Worm (Caenorhabditis elegans): ENCODE results near the gene lgc-47.

The lgc-47 gene

ce11 chrX:9814132-9814811 lies 6.8 kb upstream of the lgc-47 start:
- TF ChIP-seq unc-62 (GFP tag; optimal IDR thresholded peaks at IDR 0.05): no peak

- no peak for TF ChIP-seq unc-62 (GFP tag; optimal IDR thresholded peaks at IDR 0.05)
Observed at ce11 chrX:9805426-9805825, 2.0 kb downstream of the lgc-47 start.

- no peak for TF ChIP-seq unc-62 (GFP tag; optimal IDR thresholded peaks at IDR 0.05)
Observed at ce11 chrX:9804735-9805134, 2.7 kb downstream of the lgc-47 start.

- TF ChIP-seq unc-62 (GFP tag; optimal IDR thresholded peaks at IDR 0.05): no peak
Observed at ce11 chrX:9803603-9804002, 3.9 kb downstream of the lgc-47 start.

DNA sequence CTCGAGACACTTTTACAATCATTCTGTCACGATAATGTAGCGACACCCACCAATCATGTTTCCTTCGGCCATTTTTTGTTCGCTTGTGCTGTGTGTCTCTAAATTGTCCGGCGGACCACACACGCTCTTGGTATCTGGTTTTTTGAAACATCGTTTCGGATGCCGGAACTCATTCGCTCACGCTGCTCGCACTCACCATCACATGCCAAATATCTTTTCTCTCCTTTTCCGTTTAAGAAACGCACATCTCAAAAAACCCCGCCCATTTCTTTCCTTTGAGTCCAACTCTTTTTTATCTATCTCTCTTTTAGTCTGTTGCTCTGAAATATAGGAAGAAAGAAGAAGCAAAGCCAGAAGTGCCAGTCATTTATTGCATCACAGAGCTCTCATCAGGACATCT lies 8.9 kb downstream of the lgc-47 start, which contains the start of gene F36G3.3:
TSS of gene F36G3.3 (plus strand) at position 306 of the 400 bp plus-strand sequence.
- no peak for TF ChIP-seq unc-62 (GFP tag; optimal IDR thresholded peaks at IDR 0.05)

DNA sequence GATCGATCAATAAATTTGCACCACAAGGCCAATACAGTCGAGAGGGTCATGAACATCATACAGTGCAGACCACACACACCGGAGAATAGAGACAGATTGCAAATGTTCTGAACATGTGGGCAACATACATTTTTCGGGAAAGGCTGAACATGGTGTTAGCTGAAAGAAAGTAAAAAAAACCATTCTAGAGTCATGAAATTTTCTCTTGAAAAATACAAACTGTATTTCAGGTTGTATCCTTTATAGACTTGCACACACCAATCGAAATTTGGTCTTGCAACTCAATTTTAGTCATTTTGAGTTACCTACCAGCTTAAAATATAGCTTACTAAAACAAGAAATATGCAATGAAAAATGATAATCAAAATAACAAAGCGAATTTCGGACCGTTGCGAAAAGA lies 11.4 kb downstream of the lgc-47 start:
- TF ChIP-seq unc-62 (GFP tag; optimal IDR thresholded peaks at IDR 0.05): no peak

ce11 chrX:9795579-9795978 lies 11.9 kb downstream of the lgc-47 start:
- TF ChIP-seq unc-62 (GFP tag; optimal IDR thresholded peaks at IDR 0.05): no peak

DNA sequence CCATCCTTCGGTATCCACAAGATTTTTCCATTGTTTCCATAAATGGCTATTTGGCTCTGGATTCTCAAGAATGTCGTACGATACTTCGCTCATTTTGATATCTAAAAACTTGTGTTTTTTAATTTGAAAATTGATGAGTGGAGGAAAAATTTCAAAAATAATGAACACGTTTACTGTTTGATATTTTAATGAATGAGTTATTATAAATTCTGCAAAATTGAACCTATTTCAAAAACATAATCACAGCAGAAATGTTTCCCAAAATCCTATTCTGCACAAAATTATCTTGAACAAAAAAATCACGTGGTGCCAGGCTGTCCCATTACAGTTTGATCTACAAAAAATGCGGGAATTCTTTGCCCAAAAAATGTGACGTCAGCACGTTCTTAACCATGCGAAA lies 13.3 kb downstream of the lgc-47 start, which contains the start of gene F36G3.2:
TSS of gene F36G3.2 (minus strand) at position 101 of the 400 bp plus-strand sequence.
- TF ChIP-seq unc-62 (GFP tag; optimal IDR thresholded peaks at IDR 0.05): no peak

ce11 chrX:9789110-9789509 lies 18.4 kb downstream of the lgc-47 start, which contains the start of gene F36G3.1:
F36G3.1 (minus strand) TSS chrX:9789210.
- no peak for TF ChIP-seq unc-62 (GFP tag; optimal IDR thresholded peaks at IDR 0.05)

DNA sequence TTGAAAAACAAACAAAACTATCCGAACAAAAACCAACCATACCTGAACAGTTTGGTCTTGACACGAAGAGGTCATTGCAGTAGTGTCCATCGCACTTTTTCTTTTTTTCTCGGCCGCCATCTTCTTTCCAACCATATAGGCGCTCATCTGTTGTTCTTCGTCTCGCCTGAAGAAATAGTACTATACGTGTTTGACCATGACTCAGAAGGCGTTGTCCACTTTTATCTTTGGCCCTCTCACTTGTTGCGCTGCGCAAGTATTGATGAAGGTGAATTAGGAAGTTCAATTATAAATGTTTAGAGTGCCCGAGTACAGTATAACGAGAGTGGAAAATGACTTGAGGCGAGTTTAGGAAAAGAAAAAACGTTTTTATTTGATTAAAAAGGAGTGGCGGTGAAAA lies 21.6 kb downstream of the lgc-47 start:
- TF ChIP-seq unc-62 (GFP tag; optimal IDR thresholded peaks at IDR 0.05): no peak

ce11 chrX:9782389-9782939 lies 25.0 kb downstream of the lgc-47 start:
- TF ChIP-seq unc-62 (GFP tag; optimal IDR thresholded peaks at IDR 0.05): no peak

ce11 chrX:9777481-9777880 lies 30.0 kb downstream of the lgc-47 start, which contains the start of gene T09B9.5:
T09B9.5 (plus strand) TSS chrX:9777781.
- TF ChIP-seq unc-62 (GFP tag; optimal IDR thresholded peaks at IDR 0.05): no peak

- no peak for TF ChIP-seq unc-62 (GFP tag; optimal IDR thresholded peaks at IDR 0.05)
Observed at ce11 chrX:9774323-9774722, 33.1 kb downstream of the lgc-47 start, which contains the start of gene T09B9.4. T09B9.4 (minus strand) TSS chrX:9774352.

ce11 chrX:9764822-9765221 lies 42.6 kb downstream of the lgc-47 start, which contains the start of gene slc-17.9:
slc-17.9 (minus strand) TSS chrX:9764922.
- no peak for TF ChIP-seq unc-62 (GFP tag; optimal IDR thresholded peaks at IDR 0.05)

- TF ChIP-seq unc-62 (GFP tag; optimal IDR thresholded peaks at IDR 0.05): no peak
Observed at ce11 chrX:9763903-9764302, 43.6 kb downstream of the lgc-47 start.

- TF ChIP-seq unc-62 (GFP tag; optimal IDR thresholded peaks at IDR 0.05): no peak
Observed at ce11 chrX:9761266-9761665, 46.2 kb downstream of the lgc-47 start, which contains the start of gene T09B9.3. T09B9.3 (minus strand) TSS chrX:9761366.

DNA sequence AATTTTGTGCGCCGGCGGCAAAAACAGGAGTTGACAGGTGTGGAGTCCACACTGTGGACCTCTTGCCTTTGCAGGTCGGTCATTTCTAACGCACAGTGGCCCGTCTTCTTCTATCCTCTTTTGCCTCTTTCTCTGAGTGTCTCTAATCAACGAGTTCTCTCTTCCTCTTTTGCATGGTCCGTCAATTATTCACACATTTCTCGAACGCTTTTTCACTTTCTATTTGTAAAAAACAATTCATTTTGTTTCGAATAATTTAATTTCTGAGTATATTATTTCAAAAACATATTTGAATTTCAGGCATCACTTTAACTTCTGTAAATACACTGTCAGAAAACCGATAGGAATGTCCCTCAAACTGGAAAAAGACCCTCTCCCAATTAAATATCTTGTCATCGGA lies 50.5 kb downstream of the lgc-47 start, which contains the start of gene T09B9.1:
TSS of gene T09B9.1 (plus strand) at position 301 of the 400 bp plus-strand sequence.
- no peak for TF ChIP-seq unc-62 (GFP tag; optimal IDR thresholded peaks at IDR 0.05)

All from whole organism, dauer.